Fruit fly (Drosophila melanogaster) whole organism, adult: ENCODE results near the gene CG5377.

Experiments used
- CG12768 ChIP-seq: fragments of 200-800 bp; sonication (Bioruptor generic); optimal IDR thresholded peaks from 2 replicates; lab custom pipeline; 2017; ENCODE audit warnings: missing biosample characterization, missing genetic modification characterization, mild to moderate bottlenecking, moderate library complexity, missing genetic modification reagents
- CG14711 ChIP-seq: fragments of 200-800 bp; sonication (Bioruptor generic); optimal IDR thresholded peaks from 2 replicates; lab custom pipeline; 2018; ENCODE audit warnings: missing biosample characterization, mild to moderate bottlenecking, missing genetic modification characterization, moderate library complexity
- CG33017 ChIP-seq: fragments of 200-800 bp; sonication (Bioruptor generic); optimal IDR thresholded peaks from 2 replicates; lab custom pipeline; 2018; ENCODE audit warnings: missing biosample characterization, mild to moderate bottlenecking, missing genetic modification characterization, moderate library complexity
- CG7101 ChIP-seq: fragments of 200-800 bp; sonication (Bioruptor generic); optimal IDR thresholded peaks from 2 replicates; lab custom pipeline; 2018; ENCODE audit warnings: missing biosample characterization, mild to moderate bottlenecking, missing genetic modification characterization, moderate library complexity
- Crg-1 ChIP-seq: fragments of 200-800 bp; sonication (Bioruptor generic); optimal IDR thresholded peaks from 2 replicates; lab custom pipeline; 2016; ENCODE audit warnings: missing biosample characterization, missing genetic modification characterization
- Hr96 ChIP-seq: fragments of 200-800 bp; sonication (Bioruptor generic); optimal IDR thresholded peaks from 2 replicates; lab custom pipeline; 2016; ENCODE audit warnings: missing biosample characterization, missing genetic modification characterization
- Mnt ChIP-seq: fragments of 200-800 bp; sonication (Bioruptor generic); optimal IDR thresholded peaks from 2 replicates; lab custom pipeline; 2016; ENCODE audit warnings: missing biosample characterization, mild to moderate bottlenecking, missing genetic modification characterization
- bab1 ChIP-seq: fragments of 200-800 bp; sonication (Bioruptor generic); optimal IDR thresholded peaks from 3 replicates; lab custom pipeline; 2019; ENCODE audit warnings: missing biosample characterization, mild to moderate bottlenecking, missing genetic modification characterization, moderate library complexity
- cnc ChIP-seq, 2 experiments: fragments of >200 bp; optimal IDR thresholded peaks; 2 replicates each; lab custom pipeline; 2017
- kay ChIP-seq: fragments of 200-800 bp; sonication (Bioruptor generic); peaks from one replicate; lab custom pipeline; 2016; ENCODE audit warnings: missing biosample characterization, missing genetic modification characterization, borderline replicate concordance
- tj ChIP-seq: fragments of 200-800 bp; sonication (Bioruptor generic); optimal IDR thresholded peaks from 3 replicates; lab custom pipeline; 2017; ENCODE audit warnings: missing biosample characterization, mild to moderate bottlenecking, missing genetic modification characterization, moderate library complexity

DNA sequence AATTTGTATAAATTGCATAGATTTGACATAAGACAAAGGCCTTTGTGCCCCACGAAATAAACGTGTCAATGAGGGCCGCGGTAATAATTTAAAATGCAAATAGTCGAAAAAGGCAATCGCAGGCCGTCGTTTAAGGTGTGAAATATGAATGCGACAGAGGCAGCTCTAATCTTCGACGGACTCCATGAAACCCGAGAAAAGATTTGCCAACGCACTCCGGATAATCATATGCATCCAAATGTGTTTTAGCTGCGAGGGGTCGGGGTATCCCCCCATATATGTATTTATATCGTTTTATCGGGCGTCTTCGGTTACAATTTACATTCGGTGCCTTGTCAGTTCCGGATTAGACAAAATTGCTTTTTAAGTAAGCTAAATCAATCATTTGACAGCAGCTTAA is 29.7 kb downstream of the CG5377 start:
- no peak for TF ChIP-seq CG14711 (tag; lab: Kevin White, UChicago)
- no peak for TF ChIP-seq kay (GFP tag; lab: Kevin White, UChicago)
- no peak for TF ChIP-seq Mnt (GFP tag; lab: Kevin White, UChicago)
- no peak for TF ChIP-seq Crg-1 (GFP tag; lab: Kevin White, UChicago)
- TF ChIP-seq bab1 (GFP tag; lab: Kevin White, UChicago), result no peak
- TF ChIP-seq Hr96 (GFP tag; lab: Kevin White, UChicago), result no peak
- TF ChIP-seq cnc (optimal IDR thresholded peaks at IDR 0.05; lab: Kevin White, UChicago), result no peak
- TF ChIP-seq CG33017, result no peak
- TF ChIP-seq CG12768 (GFP tag; lab: Kevin White, UChicago), result no peak
- no peak for TF ChIP-seq CG7101 (tag; lab: Kevin White, UChicago)
- no peak for TF ChIP-seq tj (GFP tag; lab: Kevin White, UChicago)
